Worm (Caenorhabditis elegans): Measurements from ENCODE around the gene C08F1.10.
"Not testable (repeated sequence)": the region's sequence is repeated elsewhere in the genome, so short reads cannot be mapped to it uniquely, and the experiment has no call there.

The C08F1.10 gene

DNA sequence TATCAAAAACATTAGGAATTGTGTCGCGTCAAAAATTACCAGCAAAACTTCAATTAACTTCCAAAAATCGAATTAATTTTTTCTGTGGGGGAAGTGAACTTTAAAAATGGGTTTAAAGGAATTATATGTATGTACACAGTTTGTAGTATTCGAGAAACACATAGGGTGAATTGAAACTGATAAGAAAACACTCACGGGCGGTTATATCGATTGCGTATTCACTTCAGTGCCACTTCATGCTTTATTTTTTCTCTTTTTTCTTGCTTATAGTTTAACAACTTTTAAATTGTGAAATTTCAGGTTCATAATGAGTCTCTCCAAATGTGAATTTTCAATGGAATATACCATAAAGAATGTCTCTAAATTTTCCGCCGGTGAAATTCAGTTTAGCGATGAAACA lies 14.8 kb downstream of the C08F1.10 start, which contains the start of gene math-26:
TSS of gene math-26 (plus strand) at position 301 of the 400 bp plus-strand sequence.
- not testable (repeated sequence) for TF ChIP-seq unc-62 (GFP tag; optimal IDR thresholded peaks at IDR 0.05)

DNA sequence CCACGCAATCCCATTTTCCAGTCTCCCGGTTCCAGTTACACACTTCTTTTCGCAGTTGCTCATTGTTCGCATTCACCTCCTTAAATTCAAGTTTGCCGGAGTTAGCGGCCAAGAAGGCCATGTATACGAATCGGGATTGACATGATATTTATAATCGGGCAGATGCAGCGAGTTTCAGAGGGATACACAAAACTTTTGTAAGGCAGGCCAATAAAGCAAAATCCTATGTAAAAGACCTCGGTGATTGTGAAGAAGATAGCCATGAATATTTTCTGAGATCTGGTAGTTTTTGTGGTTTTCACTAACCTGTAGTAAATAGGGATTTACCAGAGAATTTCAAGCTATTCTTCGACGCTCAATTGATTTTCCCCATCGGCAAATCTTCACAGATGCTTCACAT lies 19.4 kb downstream of the C08F1.10 start:
- no peak for TF ChIP-seq unc-62 (GFP tag; optimal IDR thresholded peaks at IDR 0.05)

DNA sequence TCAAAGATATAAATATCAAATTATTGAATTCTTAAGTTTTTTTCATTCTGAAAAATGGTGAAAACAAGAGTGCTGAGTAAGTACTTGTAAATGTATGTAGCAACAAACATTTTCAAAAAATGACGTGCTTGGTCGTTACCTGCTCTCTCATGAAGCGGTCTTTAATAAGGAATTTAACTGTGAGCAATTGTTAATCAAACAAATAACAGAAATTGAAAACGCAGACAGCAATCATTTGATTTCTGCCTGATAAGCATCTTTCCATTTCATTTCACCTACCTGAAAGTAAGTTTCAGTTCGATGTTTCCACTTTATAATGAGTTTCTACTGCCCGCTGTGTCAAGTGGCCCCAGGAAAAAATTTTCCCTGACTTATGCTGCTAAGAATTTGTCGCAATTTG lies 23.0 kb downstream of the C08F1.10 start, which contains the start of gene math-28:
TSS of gene math-28 (plus strand) at position 301 of the 400 bp plus-strand sequence.
- no peak for TF ChIP-seq unc-62 (GFP tag; optimal IDR thresholded peaks at IDR 0.05)

DNA sequence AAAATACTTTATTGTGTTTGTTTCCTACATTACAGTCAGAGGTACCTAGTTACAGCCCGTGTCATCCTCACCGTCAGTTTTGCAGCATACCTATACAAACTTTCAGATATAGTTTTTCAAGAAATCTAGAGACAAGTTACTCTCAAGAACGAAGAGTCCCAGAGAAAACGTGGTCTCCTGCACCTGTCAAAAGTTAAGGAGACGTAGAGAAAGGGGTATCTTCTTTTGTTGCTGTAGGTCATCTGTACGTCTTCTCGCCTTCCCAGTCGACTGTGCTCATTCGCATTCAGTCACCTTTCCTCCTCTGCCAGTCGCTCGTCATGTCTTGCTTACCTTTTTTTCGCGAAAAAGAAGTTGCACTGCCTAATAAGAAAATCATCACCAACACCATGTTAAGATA lies 24.5 kb downstream of the C08F1.10 start, which contains the start of gene F36H5.4:
TSS of gene F36H5.4 (plus strand) at position 301 of the 400 bp plus-strand sequence.
- no peak for TF ChIP-seq unc-62 (GFP tag; optimal IDR thresholded peaks at IDR 0.05)

DNA sequence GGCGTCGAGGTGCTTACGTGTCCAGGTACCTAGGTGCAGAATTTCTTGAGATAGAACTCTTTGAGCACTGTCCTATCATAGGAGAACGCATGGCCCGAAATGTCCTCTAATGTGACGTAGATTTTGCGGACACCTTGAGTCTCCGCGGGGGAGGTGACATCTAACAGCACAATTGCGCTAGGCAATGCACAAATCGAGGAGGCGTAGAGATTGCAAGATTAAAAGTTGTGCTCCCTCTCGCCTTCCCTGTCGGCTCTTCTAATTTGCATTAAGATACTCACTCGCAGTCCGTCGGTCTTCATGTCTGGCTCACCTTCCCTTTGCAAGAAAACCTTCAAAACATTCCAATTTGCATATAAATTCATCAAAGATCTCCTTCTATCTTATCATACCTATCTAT lies 26.5 kb downstream of the C08F1.10 start, which contains the start of gene F36H5.18:
TSS of gene F36H5.18 (plus strand) at position 301 of the 400 bp plus-strand sequence.
- no peak for TF ChIP-seq unc-62 (GFP tag; optimal IDR thresholded peaks at IDR 0.05)

DNA sequence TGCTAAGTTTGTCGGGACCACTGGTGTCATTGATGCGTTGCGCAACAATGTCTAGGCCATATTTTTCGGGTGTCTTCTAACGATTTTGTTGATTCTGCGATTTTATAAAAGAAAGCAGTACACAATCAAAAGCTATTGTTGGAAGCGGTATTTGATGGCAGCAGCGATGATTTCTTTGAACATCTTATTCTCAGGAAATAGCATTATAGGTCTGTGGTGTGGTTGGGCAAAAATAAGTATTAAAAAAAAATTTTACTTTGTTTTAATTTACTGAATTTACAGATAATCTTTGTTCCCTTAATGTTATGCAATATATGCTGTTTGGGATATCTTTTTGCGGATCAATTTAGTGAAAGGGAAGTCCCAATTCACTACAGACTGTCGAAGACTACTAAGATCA lies 29.1 kb downstream of the C08F1.10 start, which contains the start of gene F36H5.10:
TSS of gene F36H5.10 (plus strand) at position 301 of the 400 bp plus-strand sequence.
- TF ChIP-seq unc-62 (GFP tag; optimal IDR thresholded peaks at IDR 0.05) = no peak

DNA sequence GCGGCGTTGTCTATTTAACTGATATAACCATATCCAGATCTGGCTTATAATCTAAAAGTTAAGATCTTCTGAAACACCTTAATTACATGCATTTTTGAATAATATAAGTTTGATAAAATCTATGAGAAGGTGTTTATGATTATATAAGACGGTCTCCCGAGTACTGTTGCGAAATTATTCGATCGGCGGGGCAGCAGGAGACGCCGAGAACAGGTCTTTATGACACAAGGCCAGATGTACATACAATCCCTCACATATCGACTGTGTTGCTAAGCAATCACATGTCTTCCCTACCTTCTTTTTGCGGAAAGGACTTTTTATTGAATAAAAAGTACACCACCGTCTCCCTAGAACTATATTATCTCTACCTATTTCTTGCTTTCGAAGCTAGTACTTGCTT lies 29.5 kb downstream of the C08F1.10 start, which contains the start of gene fbxb-53:
TSS of gene fbxb-53 (plus strand) at position 301 of the 400 bp plus-strand sequence.
- no peak for TF ChIP-seq unc-62 (GFP tag; optimal IDR thresholded peaks at IDR 0.05)

DNA sequence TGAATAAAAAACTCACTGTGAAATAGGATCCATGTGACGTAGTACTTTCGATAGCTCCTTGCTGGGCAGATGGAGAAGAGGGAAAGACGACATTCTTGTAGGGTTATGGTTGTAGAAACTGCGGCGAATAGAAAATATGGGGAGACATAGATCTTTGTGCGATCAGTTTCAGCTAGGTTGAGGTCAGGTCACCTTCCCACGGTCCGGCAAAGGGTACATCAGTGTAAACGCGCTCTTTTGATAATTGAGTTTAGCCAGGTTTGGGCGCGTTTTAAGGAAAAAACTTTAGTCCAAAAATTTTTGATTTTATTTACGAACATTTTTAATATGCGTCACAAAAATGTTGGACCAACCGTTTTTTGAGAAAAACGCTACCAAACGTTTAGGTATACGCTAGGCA lies 30.0 kb downstream of the C08F1.10 start, which contains the start of gene F36H5.17:
TSS of gene F36H5.17 (minus strand) at position 101 of the 400 bp plus-strand sequence.
- TF ChIP-seq unc-62 (GFP tag; optimal IDR thresholded peaks at IDR 0.05) = no peak

DNA sequence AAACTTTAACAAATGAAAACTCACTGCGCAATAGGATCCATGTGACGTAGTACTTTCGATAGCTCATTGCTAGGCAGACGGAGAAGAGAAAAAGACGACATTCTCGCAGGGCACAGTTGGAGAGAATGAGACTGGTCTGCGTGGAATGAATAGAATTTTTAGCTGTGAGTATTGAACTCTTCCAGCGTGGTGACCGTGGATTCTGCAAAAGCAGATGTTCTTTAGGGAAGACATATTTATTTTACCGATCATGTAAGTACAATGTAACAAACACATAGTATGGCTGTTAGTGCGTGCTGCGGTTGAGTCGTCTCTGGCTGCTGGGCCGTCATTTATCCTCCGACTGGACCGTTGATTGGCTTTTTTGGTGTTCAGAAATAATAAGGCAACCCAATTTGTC lies 33.1 kb downstream of the C08F1.10 start, which contains the start of gene F36H5.9:
TSS of gene F36H5.9 (minus strand) at position 101 of the 400 bp plus-strand sequence.
- no peak for TF ChIP-seq unc-62 (GFP tag; optimal IDR thresholded peaks at IDR 0.05)

DNA sequence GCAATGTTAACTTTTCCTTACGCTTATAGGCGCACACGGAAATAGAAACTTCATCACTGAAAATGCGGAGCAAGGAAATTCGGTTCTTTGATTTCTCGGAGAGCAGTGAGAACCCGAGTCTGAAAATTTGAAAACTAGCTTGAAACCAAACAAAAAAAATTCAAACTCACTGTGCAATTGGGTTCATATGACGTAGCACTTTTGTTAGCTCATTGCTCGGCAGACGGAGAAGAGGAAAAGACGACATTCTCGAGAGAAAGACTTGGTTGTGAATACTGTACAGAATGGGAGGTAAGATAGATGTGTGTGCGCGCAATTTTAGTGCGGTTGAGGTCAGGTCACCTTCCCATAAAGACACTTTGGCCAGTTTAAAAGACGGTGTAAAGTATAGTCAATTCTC lies 35.7 kb downstream of the C08F1.10 start, which contains the start of the genes F36H5.13 and F36H5.8:
TSS of gene F36H5.13 (minus strand) at position 101 of the 400 bp plus-strand sequence.
TSS of gene F36H5.8 (minus strand) at position 274 of the 400 bp plus-strand sequence.
- no peak for TF ChIP-seq unc-62 (GFP tag; optimal IDR thresholded peaks at IDR 0.05)

DNA sequence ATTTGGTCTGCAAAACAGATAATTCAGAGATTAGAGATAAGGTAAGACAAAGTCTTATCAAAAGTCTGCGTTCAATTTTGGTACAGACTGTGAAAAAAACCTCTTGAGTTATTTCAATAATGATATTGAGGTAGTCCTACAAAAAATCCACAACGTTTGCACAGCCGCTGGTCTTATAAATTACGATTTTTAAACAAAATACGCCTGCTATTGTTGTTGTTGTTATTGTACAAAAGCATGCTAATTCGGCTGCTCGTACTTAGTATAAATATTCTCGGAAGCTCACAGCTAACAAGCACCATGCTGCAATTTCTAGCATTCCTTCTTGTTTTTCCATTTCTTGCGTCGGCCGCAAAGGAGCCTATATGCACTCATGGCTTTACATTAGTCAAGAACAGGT lies 41.9 kb downstream of the C08F1.10 start, which contains the start of gene clec-19:
TSS of gene clec-19 (plus strand) at position 301 of the 400 bp plus-strand sequence.
- TF ChIP-seq unc-62 (GFP tag; optimal IDR thresholded peaks at IDR 0.05) = no peak

DNA sequence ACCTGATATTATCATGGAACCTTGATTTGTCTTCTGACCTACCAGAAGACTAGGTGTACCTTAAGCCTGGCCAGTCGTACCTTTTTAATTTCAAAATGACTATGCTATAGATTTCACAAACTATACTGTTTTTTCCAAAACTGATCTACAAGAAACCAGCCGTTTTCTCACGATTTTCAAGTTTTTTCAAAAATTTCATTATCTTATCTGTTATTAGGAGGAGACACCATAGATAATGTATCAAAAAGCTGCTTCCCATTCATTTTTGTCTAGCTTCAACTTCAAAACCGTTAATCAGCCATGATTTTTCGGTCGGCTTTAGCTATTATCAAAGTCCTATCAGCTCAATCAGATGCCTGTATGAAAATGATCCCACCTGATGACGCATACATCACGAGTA lies 43.6 kb downstream of the C08F1.10 start, which contains the start of gene F36H5.12:
TSS of gene F36H5.12 (plus strand) at position 301 of the 400 bp plus-strand sequence.
- TF ChIP-seq unc-62 (GFP tag; optimal IDR thresholded peaks at IDR 0.05) = no peak

DNA sequence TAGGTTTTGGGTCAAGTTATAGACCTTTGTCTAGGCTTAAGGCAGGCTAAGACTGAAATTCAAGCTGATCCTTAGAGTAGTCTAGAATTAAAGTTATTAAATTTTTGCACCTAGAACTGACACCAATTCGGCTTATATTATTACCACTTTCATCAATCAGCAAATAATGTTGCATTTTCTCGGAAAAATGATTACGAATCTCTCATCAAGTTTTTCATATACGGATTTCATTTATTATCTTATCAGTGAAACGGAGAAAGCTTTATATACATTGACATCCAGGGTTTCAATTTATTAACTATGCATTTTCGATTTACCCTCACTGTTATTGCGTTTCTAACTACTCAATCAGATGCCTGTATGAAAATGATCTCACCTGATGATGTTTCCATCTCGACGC lies 44.9 kb downstream of the C08F1.10 start, which contains the start of gene K07G6.1:
TSS of gene K07G6.1 (plus strand) at position 301 of the 400 bp plus-strand sequence.
- TF ChIP-seq unc-62 (GFP tag; optimal IDR thresholded peaks at IDR 0.05) = no peak

DNA sequence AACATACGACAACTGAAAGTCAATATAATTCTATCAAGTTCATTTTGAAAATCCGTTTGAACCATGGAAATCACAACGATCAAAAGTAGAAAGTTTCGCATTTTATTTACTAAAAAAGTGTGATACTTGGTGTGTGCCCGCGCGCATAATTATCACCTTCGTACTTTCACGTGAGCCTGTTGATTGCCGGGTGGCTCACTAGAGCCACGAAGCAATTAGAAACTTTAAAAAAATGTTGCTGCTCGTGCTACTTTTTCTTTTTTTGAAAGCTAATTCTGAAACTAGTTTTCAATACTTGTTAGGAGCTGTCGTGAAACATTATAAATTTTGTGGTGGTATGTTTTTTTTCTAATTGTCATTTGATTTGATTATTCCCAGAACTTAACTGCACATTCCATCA lies 47.3 kb downstream of the C08F1.10 start, which contains the start of the genes irld-9 and irld-33:
TSS of gene irld-9 (minus strand) at position 101 of the 400 bp plus-strand sequence.
TSS of gene irld-33 (plus strand) at position 209 of the 400 bp plus-strand sequence.
- TF ChIP-seq unc-62 (GFP tag; optimal IDR thresholded peaks at IDR 0.05) = no peak

DNA sequence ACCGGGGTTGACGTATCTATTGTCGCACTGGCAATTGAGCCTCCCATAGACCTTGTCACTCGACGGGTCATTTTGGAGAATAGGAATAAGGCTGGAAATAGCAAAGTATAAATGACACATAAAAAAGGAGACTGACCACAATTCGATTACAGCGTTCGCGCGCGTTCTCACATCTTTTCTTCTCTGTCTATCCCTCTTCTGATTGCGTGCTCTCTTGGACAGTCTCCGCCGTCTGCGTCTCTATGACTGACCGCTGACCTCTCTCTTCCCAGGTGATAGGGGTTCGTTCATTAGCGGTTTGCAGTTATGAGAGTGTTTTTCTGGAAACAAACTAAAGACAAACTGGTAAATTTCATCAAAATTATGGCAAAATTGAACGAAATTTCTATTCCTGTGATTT lies 49.8 kb downstream of the C08F1.10 start, which contains the start of gene ceh-83:
TSS of gene ceh-83 (minus strand) at position 181 of the 400 bp plus-strand sequence.
- TF ChIP-seq unc-62 (GFP tag; optimal IDR thresholded peaks at IDR 0.05) = no peak

All from whole organism, dauer.